Fruit fly (Drosophila melanogaster) whole organism, prepupa: ENCODE results near the gene Orp8.

Source experiments
- CG10669 ChIP-seq: fragments of 200-800 bp; sonication (Bioruptor generic); optimal IDR thresholded peaks from 3 replicates; lab custom pipeline; 2018; ENCODE audit warnings: missing biosample characterization, mild to moderate bottlenecking, missing genetic modification characterization, moderate library complexity
- CG3919 ChIP-seq: fragments of 200-800 bp; sonication (Bioruptor generic); optimal IDR thresholded peaks from 3 replicates; lab custom pipeline; 2016; ENCODE audit warnings: missing biosample characterization, missing genetic modification characterization
- spab ChIP-seq: fragments of 200-800 bp; sonication (Bioruptor generic); optimal IDR thresholded peaks from 2 replicates; lab custom pipeline; 2017; ENCODE audit warnings: missing biosample characterization, mild to moderate bottlenecking, missing genetic modification characterization, missing genetic modification reagents

- TF ChIP-seq spab (GFP tag; lab: Kevin White, UChicago): no peak
- no peak for TF ChIP-seq CG3919 (GFP tag; lab: Kevin White, UChicago)
- no peak for TF ChIP-seq CG10669 (GFP tag; lab: Kevin White, UChicago)
Measured at dm6 chr3R:20346903-20347302, 37.8 kb downstream of the Orp8 start.
